Fruit fly (Drosophila melanogaster) whole organism, prepupa: Measurements from ENCODE around the gene ppk5.

Source experiments
- CG10631 ChIP-seq: fragments of 200-800 bp; sonication (Bioruptor generic); optimal IDR thresholded peaks from 2 replicates; lab custom pipeline; 2016; ENCODE audit warnings: missing biosample characterization, missing genetic modification characterization
- CG11294 ChIP-seq: fragments of 200-800 bp; sonication (Bioruptor generic); IDR thresholded peaks from 2 replicates; pipeline ENCODE4 v1.3.6; 2022; ENCODE audit warnings: missing biosample characterization, missing genetic modification characterization
- CG11762 ChIP-seq: fragments of 200-800 bp; sonication (Bioruptor generic); optimal IDR thresholded peaks from 3 replicates; lab custom pipeline; 2016; ENCODE audit warnings: missing biosample characterization, missing genetic modification characterization; ENCODE audit not compliant: insufficient read depth
- CG11902 ChIP-seq: fragments of 200-800 bp; sonication (Bioruptor generic); optimal IDR thresholded peaks from 3 replicates; lab custom pipeline; 2016; ENCODE audit warnings: missing biosample characterization, missing genetic modification characterization
- CG15336 ChIP-seq: fragments of 200-800 bp; sonication (Bioruptor generic); IDR thresholded peaks from 2 replicates; pipeline ENCODE4 v1.3.6; 2022; ENCODE audit warnings: missing biosample characterization, missing genetic modification characterization
- CG1621 ChIP-seq: fragments of 200-800 bp; sonication (Bioruptor generic); optimal IDR thresholded peaks from 3 replicates; lab custom pipeline; 2018; ENCODE audit warnings: missing biosample characterization, mild to moderate bottlenecking, missing genetic modification characterization
- CG16779 ChIP-seq: fragments of 200-800 bp; sonication (Bioruptor generic); optimal IDR thresholded peaks from 3 replicates; lab custom pipeline; 2017; ENCODE audit warnings: missing biosample characterization, mild to moderate bottlenecking, missing genetic modification characterization
- CG3032 ChIP-seq: fragments of 200-800 bp; optimal IDR thresholded peaks from 2 replicates; lab custom pipeline; 2019; ENCODE audit warnings: missing biosample characterization, mild to moderate bottlenecking, missing genetic modification characterization, moderate library complexity
- CG31627 ChIP-seq: fragments of 200-800 bp; sonication (Bioruptor generic); optimal IDR thresholded peaks from 3 replicates; lab custom pipeline; 2016; ENCODE audit warnings: missing biosample characterization, missing genetic modification characterization
- CG32006 ChIP-seq: fragments of 200-800 bp; sonication (Bioruptor generic); optimal IDR thresholded peaks from 3 replicates; lab custom pipeline; 2017; ENCODE audit warnings: missing biosample characterization, mild to moderate bottlenecking, missing genetic modification characterization
- CG34406 ChIP-seq: fragments of 200-800 bp; sonication (Bioruptor generic); optimal IDR thresholded peaks from 3 replicates; lab custom pipeline; 2016; ENCODE audit warnings: missing biosample characterization, missing genetic modification characterization
- CG3919 ChIP-seq: fragments of 200-800 bp; sonication (Bioruptor generic); optimal IDR thresholded peaks from 3 replicates; lab custom pipeline; 2016; ENCODE audit warnings: missing biosample characterization, missing genetic modification characterization
- CG6163 ChIP-seq: fragments of 200-800 bp; sonication (Bioruptor generic); IDR thresholded peaks from 3 replicates; pipeline ENCODE4 v1.3.6; 2022; ENCODE audit warnings: missing biosample characterization, missing genetic modification characterization
- CG6276 ChIP-seq: fragments of 200-800 bp; sonication (Bioruptor generic); optimal IDR thresholded peaks from 2 replicates; lab custom pipeline; 2017; ENCODE audit warnings: missing biosample characterization, mild to moderate bottlenecking, missing genetic modification characterization
- CG6792 ChIP-seq: fragments of 200-800 bp; sonication (Bioruptor generic); optimal IDR thresholded peaks from 3 replicates; lab custom pipeline; 2016; ENCODE audit warnings: missing biosample characterization, missing genetic modification characterization
- CG6808 ChIP-seq: fragments of 200-800 bp; sonication (Bioruptor generic); optimal IDR thresholded peaks from 3 replicates; lab custom pipeline; 2017; ENCODE audit warnings: missing biosample characterization, missing genetic modification characterization, mild to moderate bottlenecking, moderate library complexity, missing genetic modification reagents
- CG6854 ChIP-seq: fragments of 200-800 bp; sonication (Bioruptor generic); optimal IDR thresholded peaks from 2 replicates; lab custom pipeline; 2017; ENCODE audit warnings: missing biosample characterization, mild to moderate bottlenecking, missing genetic modification characterization
- CG8119 ChIP-seq: fragments of 200-800 bp; sonication (Bioruptor generic); IDR thresholded peaks from 3 replicates; pipeline ENCODE4 v1.3.6; 2022; ENCODE audit warnings: missing biosample characterization, missing genetic modification characterization
- CG8319 ChIP-seq: fragments of 200-800 bp; sonication (Bioruptor generic); optimal IDR thresholded peaks from 3 replicates; lab custom pipeline; 2016; ENCODE audit warnings: missing biosample characterization, missing genetic modification characterization
- CG8632 ChIP-seq: fragments of 200-800 bp; sonication (Bioruptor generic); optimal IDR thresholded peaks from 3 replicates; lab custom pipeline; 2016; ENCODE audit warnings: missing biosample characterization, missing genetic modification characterization
- CG9139 ChIP-seq: fragments of 200-800 bp; sonication (Bioruptor generic); optimal IDR thresholded peaks from 3 replicates; lab custom pipeline; 2017; ENCODE audit warnings: missing biosample characterization, mild to moderate bottlenecking, missing genetic modification characterization
- Eip75B ChIP-seq: fragments of 200-800 bp; sonication (Bioruptor generic); optimal IDR thresholded peaks from 3 replicates; lab custom pipeline; 2016; ENCODE audit warnings: missing biosample characterization, missing genetic modification characterization
- Eip93F ChIP-seq: fragments of 200-800 bp; sonication (Bioruptor generic); optimal IDR thresholded peaks from 2 replicates; lab custom pipeline; 2016; ENCODE audit warnings: missing biosample characterization, mild to moderate bottlenecking, missing genetic modification characterization
- Ets21C ChIP-seq: fragments of 200-800 bp; sonication (Bioruptor generic); optimal IDR thresholded peaks from 3 replicates; lab custom pipeline; 2016; ENCODE audit warnings: missing biosample characterization, missing genetic modification characterization
- Hr38 ChIP-seq: sonication (Bioruptor generic); optimal IDR thresholded peaks from 2 replicates; lab custom pipeline; 2016; ENCODE audit warnings: missing biosample characterization, missing genetic modification characterization
- Hr39 ChIP-seq: fragments of 200-800 bp; sonication (Bioruptor generic); optimal IDR thresholded peaks from 2 replicates; lab custom pipeline; 2016; ENCODE audit warnings: missing biosample characterization, missing genetic modification characterization
- Hr4 ChIP-seq: fragments of 200-800 bp; sonication (Bioruptor generic); optimal IDR thresholded peaks from 3 replicates; lab custom pipeline; 2016; ENCODE audit warnings: missing biosample characterization, missing genetic modification characterization
- OdsH ChIP-seq: fragments of 200-800 bp; sonication (Bioruptor generic); optimal IDR thresholded peaks from 3 replicates; lab custom pipeline; 2016; ENCODE audit warnings: missing biosample characterization, missing genetic modification characterization
- Smox ChIP-seq: fragments of 200-800 bp; sonication (Bioruptor generic); optimal IDR thresholded peaks from 3 replicates; lab custom pipeline; 2016; ENCODE audit warnings: missing biosample characterization, missing genetic modification characterization
- Sox102F ChIP-seq: fragments of 200-800 bp; sonication (Bioruptor generic); optimal IDR thresholded peaks from 2 replicates; lab custom pipeline; 2016; ENCODE audit warnings: missing biosample characterization, mild to moderate bottlenecking, missing genetic modification characterization
- achi ChIP-seq: fragments of 200-800 bp; sonication (Bioruptor generic); optimal IDR thresholded peaks from 3 replicates; lab custom pipeline; 2016; ENCODE audit warnings: missing biosample characterization, missing genetic modification characterization
- acj6 ChIP-seq: fragments of 200-800 bp; sonication (Bioruptor generic); optimal IDR thresholded peaks from 3 replicates; lab custom pipeline; 2016; ENCODE audit warnings: missing biosample characterization, missing genetic modification characterization
- cyc ChIP-seq: fragments of 200-800 bp; sonication (Bioruptor generic); optimal IDR thresholded peaks from 3 replicates; lab custom pipeline; 2016; ENCODE audit warnings: missing biosample characterization, missing genetic modification characterization
- eg ChIP-seq: fragments of 200-800 bp; sonication (Bioruptor generic); IDR thresholded peaks from 3 replicates; pipeline ENCODE4 v1.3.6; 2022; ENCODE audit warnings: missing biosample characterization, missing genetic modification characterization
- esn ChIP-seq: fragments of 200-800 bp; sonication (Bioruptor generic); optimal IDR thresholded peaks from 2 replicates; lab custom pipeline; 2016; ENCODE audit warnings: missing biosample characterization, mild to moderate bottlenecking, missing genetic modification characterization, moderate library complexity
- fd85E ChIP-seq: fragments of 200-800 bp; sonication (Bioruptor generic); optimal IDR thresholded peaks from 3 replicates; lab custom pipeline; 2016; ENCODE audit warnings: missing biosample characterization, missing genetic modification characterization
- fkh ChIP-seq: fragments of 200-800 bp; sonication (Bioruptor generic); optimal IDR thresholded peaks from 3 replicates; lab custom pipeline; 2017; ENCODE audit warnings: missing biosample characterization, mild to moderate bottlenecking, missing genetic modification characterization, moderate library complexity
- lz ChIP-seq: fragments of 200-800 bp; sonication (Bioruptor generic); optimal IDR thresholded peaks from 3 replicates; lab custom pipeline; 2016; ENCODE audit warnings: missing biosample characterization, missing genetic modification characterization
- net ChIP-seq: fragments of 200-800 bp; sonication (Bioruptor generic); optimal IDR thresholded peaks from 3 replicates; lab custom pipeline; 2016; ENCODE audit warnings: missing biosample characterization, missing genetic modification characterization
- pdm3 ChIP-seq: fragments of 200-800 bp; sonication (Bioruptor generic); optimal IDR thresholded peaks from 3 replicates; lab custom pipeline; 2016; ENCODE audit warnings: missing biosample characterization, missing genetic modification characterization
- ss ChIP-seq, 2 experiments: fragments of 200-800 bp; sonication (Bioruptor generic); optimal IDR thresholded peaks; 2 replicates in 1 of 2; 3 replicates in 1 of 2; lab custom pipeline; 2017 to 2018; ENCODE audit warnings: mild to moderate bottlenecking in 2 of 2, missing biosample characterization in 2 of 2, missing genetic modification characterization in 2 of 2, moderate library complexity in 1 of 2
- svp ChIP-seq: fragments of 200-800 bp; sonication (Bioruptor generic); peaks from one replicate; lab custom pipeline; 2016; ENCODE audit warnings: missing biosample characterization, missing genetic modification characterization
- topi ChIP-seq: fragments of 200-800 bp; sonication (Bioruptor generic); optimal IDR thresholded peaks from 3 replicates; lab custom pipeline; 2016; ENCODE audit warnings: missing biosample characterization, missing genetic modification characterization
- vri ChIP-seq: fragments of 200-800 bp; sonication (Bioruptor generic); optimal IDR thresholded peaks from 3 replicates; lab custom pipeline; 2016; ENCODE audit warnings: missing biosample characterization, mild to moderate bottlenecking, missing genetic modification characterization

The ppk5 gene

dm6 chr3L:21568848-21569372, 34.5 kb downstream of the ppk5 start, which contains the start of the genes CRIF and SMC5 (continued):
- TF ChIP-seq Sox102F = no peak
- no peak for TF ChIP-seq achi (GFP tag; lab: Kevin White, UChicago)
- TF ChIP-seq CG11294 (GFP tag; lab: Robert Waterston, UW) = no peak; the same call in 1 of the 2 replicates
- TF ChIP-seq esn (GFP tag; lab: Kevin White, UChicago) = peak; percentile 71
- TF ChIP-seq cyc (GFP tag; lab: Kevin White, UChicago) = peak; percentile 53
- no peak for TF ChIP-seq svp (GFP tag; lab: Kevin White, UChicago)
- no peak for TF ChIP-seq CG6854 (GFP tag; lab: Kevin White, UChicago)
- peak; percentile 60 for TF ChIP-seq CG3032 (tag; lab: Kevin White, UChicago)
- 0 out of 3 replicates have a peak, but pooled peaks have one; percentile 47 for TF ChIP-seq CG8119
- TF ChIP-seq topi (GFP tag; lab: Kevin White, UChicago) = peak; percentile 62
- TF ChIP-seq CG31627 (GFP tag; lab: Kevin White, UChicago) = peak; percentile 71

- TF ChIP-seq acj6 (GFP tag; lab: Kevin White, UChicago) (no peak), CG6163 (no peak), ss (GFP tag; optimal IDR thresholded peaks at IDR 0.05; lab: Kevin White, UChicago) (no peak), Smox (no peak), eg (GFP tag; lab: Robert Waterston, UW) (no peak), CG8119 (no peak), CG8632 (GFP tag; lab: Kevin White, UChicago) (no peak), CG32006 (GFP tag; lab: Kevin White, UChicago) (no peak), net (no peak), CG10631 (GFP tag; lab: Kevin White, UChicago) (no peak), CG31627 (GFP tag; lab: Kevin White, UChicago) (no peak), Eip93F (GFP tag; lab: Kevin White, UChicago) (no peak), CG15336 (GFP tag; lab: Robert Waterston, UW) (no peak), CG1621 (no peak), CG3919 (GFP tag; lab: Kevin White, UChicago) (no peak), pdm3 (GFP tag; lab: Kevin White, UChicago) (no peak), topi (GFP tag; lab: Kevin White, UChicago) (no peak)
Observed at dm6 chr3L:21573831-21574230, 39.4 kb downstream of the ppk5 start, which contains the start of gene EMC10. TSS of gene EMC10 (plus strand) at chr3L:21574131.

dm6 chr3L:21574296-21574745, 39.9 kb downstream of the ppk5 start:
- TF ChIP-seq esn (GFP tag; lab: Kevin White, UChicago) (peak; percentile 27), Eip93F (GFP tag; lab: Kevin White, UChicago) (no peak), OdsH (GFP tag; lab: Kevin White, UChicago) (no peak)

- TF ChIP-seq CG9139 (GFP tag; lab: Kevin White, UChicago) = peak; percentile 3
- peak; percentile 74 for TF ChIP-seq svp (GFP tag; lab: Kevin White, UChicago)
- TF ChIP-seq CG34406 = peak; percentile 11
- TF ChIP-seq Hr39 = no peak
- TF ChIP-seq CG6792 = peak; percentile 10
- no peak for TF ChIP-seq lz (GFP tag; lab: Kevin White, UChicago)
- no peak for TF ChIP-seq CG6854 (GFP tag; lab: Kevin White, UChicago)
- TF ChIP-seq cyc (GFP tag; lab: Kevin White, UChicago) = no peak
- no peak for TF ChIP-seq CG6276 (GFP tag; lab: Kevin White, UChicago)
- TF ChIP-seq CG8319 (GFP tag; lab: Kevin White, UChicago) = no peak
- TF ChIP-seq esn (GFP tag; lab: Kevin White, UChicago) = peak; percentile 55
- peak; percentile 1 for TF ChIP-seq Eip75B (GFP tag; lab: Kevin White, UChicago)
- no peak for TF ChIP-seq Hr4 (GFP tag; lab: Kevin White, UChicago)
- no peak for TF ChIP-seq CG31627 (GFP tag; lab: Kevin White, UChicago)
- TF ChIP-seq acj6 (GFP tag; lab: Kevin White, UChicago) = no peak
- peak; percentile 17 for TF ChIP-seq CG3032 (tag; lab: Kevin White, UChicago)
- TF ChIP-seq pdm3 (GFP tag; lab: Kevin White, UChicago) = no peak
- peak; percentile 24 for TF ChIP-seq CG10631 (GFP tag; lab: Kevin White, UChicago)
- TF ChIP-seq CG6808 (GFP tag; lab: Kevin White, UChicago) = peak; percentile 29
- no peak for TF ChIP-seq Ets21C (GFP tag; lab: Kevin White, UChicago)
- no peak for TF ChIP-seq eg (GFP tag; lab: Robert Waterston, UW)
- no peak for TF ChIP-seq CG15336 (GFP tag; lab: Robert Waterston, UW)
- TF ChIP-seq fd85E (GFP tag; lab: Kevin White, UChicago) = no peak
- no peak for TF ChIP-seq Hr38
- TF ChIP-seq CG11762 (GFP tag; lab: Kevin White, UChicago) = no peak
- no peak for TF ChIP-seq CG16779
- TF ChIP-seq Smox = peak; percentile 27
- TF ChIP-seq fkh (GFP tag; lab: Kevin White, UChicago) = no peak
- TF ChIP-seq net = no peak
- TF ChIP-seq CG11902 (GFP tag; lab: Kevin White, UChicago) = no peak
- no peak for TF ChIP-seq vri
Observed at dm6 chr3L:21581984-21582383, 47.5 kb downstream of the ppk5 start.
